Fruit fly (Drosophila melanogaster): ENCODE results near the gene Ance.

Gene Ance

DNA sequence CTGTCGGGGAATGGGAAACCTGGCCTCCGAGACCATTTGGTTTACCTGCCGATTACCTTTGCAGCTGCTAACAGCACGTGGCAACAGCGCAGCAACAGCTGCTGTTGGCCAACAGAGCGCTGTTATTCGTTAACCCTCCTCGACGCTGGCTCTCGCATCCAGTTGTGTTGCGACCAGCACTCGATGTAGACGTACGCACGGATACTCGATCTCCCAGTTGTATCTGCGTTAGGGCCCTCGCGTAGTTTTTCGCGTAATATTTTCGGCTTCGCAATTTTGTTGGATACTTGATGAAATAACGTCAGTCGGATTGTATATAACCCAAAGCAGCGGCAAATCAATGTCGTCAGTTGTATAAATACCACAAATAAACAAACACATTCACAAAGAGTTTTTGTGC is 26.6 kb upstream of the Ance start:
- peak; percentile 17 for TF ChIP-seq CG7101 (tag; optimal IDR thresholded peaks at IDR 0.05)
- peak; percentile 36 for TF ChIP-seq bab1 (GFP tag; optimal IDR thresholded peaks at IDR 0.05)
- TF ChIP-seq ovo (GFP tag; optimal IDR thresholded peaks at IDR 0.05): no peak
- no peak for TF ChIP-seq CG11617 (GFP tag; optimal IDR thresholded peaks at IDR 0.05)
- peak; percentile 20 for TF ChIP-seq cic (GFP tag; optimal IDR thresholded peaks at IDR 0.05)
- TF ChIP-seq kay (GFP tag; ENCODE audit: borderline replicate concordance): peak; percentile 85
- TF ChIP-seq CG14711 (tag; optimal IDR thresholded peaks at IDR 0.05): peak; percentile 15
- TF ChIP-seq Mnt (GFP tag; optimal IDR thresholded peaks at IDR 0.05): peak; percentile 20

DNA sequence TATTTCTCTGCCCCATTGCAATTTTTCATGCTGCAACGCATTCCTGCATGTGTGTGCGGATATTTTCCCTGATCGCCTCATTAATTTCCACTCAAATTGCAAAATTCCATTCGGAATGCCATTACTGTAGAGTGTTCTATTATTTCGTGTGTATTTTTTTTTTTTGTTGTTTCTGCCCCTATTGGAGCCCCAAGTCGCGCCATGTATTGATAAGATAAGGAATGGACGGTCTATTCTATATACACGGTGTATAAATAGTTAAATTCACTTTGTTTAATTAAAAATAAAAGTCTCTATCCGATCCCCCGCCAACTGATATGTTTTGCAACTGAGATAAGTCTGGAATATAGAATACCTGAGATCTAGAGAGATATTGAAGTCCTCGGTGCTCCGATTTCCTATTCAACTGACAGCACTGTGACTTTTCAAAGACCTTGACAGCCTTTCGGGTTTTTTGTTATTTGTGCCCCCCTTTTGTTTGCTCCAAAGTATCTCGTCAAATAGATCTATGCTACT is 24.0 kb upstream of the Ance start:
- TF ChIP-seq cic (GFP tag; optimal IDR thresholded peaks at IDR 0.05): peak; percentile 30
- no peak for TF ChIP-seq CG33017 (tag; optimal IDR thresholded peaks at IDR 0.05)

DNA sequence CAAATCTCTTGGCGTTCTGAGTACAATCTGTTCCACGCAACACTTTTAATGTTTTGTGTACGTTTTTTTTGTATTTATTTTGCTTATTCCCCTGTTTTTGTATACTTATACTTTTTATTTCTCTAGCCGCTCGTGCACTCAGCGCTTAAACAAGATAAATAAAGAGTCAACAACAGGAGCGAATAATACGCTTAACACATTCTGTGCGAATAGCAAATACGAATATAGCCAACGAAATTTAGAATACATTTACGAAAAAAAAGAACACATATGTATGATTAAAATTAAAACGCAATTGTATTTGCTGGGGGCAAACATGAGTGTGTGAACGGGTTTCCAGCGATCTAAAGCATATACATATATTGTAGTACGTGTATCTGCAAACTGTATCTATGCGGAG is 23.5 kb upstream of the Ance start:
- TF ChIP-seq CG7045 (GFP tag; optimal IDR thresholded peaks at IDR 0.05) (peak; percentile 30), bab1 (GFP tag; optimal IDR thresholded peaks at IDR 0.05) (no peak)

DNA sequence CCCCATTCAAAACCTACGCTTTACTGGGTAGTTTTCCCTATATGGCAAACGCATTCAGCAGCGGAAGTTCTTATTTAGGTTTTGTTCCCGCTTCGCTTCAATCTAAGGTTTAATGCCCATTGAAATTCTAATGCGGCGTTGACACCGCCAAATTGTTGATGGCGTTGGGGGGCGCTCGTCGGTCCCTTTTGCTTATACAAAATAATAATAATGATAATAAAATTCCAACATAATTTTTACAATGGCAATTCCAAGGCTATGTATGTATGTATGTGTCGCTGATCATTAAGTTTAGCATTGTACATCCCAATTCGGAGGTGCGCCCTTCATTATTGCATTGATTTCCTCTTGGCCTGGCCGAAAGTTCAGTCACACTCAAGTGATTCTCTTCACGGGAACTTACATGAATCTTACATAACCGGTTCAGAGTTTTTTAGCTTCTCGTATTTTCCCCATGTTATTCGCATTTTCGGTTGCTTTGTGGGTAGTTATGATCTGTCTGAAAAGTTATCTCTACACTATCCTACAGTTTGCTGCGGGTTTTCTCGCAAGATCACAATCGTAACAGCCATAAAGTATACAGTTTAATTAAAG is 21.3 kb upstream of the Ance start:
- no peak for TF ChIP-seq kay (GFP tag; ENCODE audit: borderline replicate concordance)

DNA sequence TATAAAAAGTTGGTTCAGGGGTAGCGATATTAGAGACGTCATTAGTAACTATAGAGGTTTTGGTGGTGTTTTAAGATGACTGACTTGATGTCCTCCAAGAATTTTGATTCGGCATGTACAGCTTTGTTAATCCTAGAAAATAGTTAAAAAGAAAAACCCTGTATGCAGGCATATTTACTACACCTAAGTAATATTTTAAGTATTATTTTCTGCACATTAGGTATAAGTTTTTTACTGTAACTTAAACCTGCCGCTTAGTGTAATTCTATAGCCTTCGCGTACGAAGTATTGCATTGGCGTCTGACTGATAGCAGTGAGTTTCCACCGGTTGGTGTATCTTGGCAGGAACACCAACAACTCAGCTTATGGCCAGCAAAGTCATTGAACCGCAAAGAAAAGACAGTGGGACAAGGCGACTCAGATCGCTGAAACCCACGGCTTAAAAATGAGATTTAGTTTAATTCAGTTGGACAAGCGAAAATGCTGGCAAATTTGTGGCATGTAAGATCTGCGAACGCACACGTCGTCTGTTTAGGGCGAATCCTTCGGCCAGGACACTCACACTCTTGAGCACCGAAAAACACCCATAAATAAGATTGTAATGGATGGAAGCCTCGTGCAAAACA is 20.7 kb upstream of the Ance start:
- TF ChIP-seq tj (GFP tag; optimal IDR thresholded peaks at IDR 0.05) (peak; percentile 1), ovo (GFP tag; optimal IDR thresholded peaks at IDR 0.05) (no peak)

DNA sequence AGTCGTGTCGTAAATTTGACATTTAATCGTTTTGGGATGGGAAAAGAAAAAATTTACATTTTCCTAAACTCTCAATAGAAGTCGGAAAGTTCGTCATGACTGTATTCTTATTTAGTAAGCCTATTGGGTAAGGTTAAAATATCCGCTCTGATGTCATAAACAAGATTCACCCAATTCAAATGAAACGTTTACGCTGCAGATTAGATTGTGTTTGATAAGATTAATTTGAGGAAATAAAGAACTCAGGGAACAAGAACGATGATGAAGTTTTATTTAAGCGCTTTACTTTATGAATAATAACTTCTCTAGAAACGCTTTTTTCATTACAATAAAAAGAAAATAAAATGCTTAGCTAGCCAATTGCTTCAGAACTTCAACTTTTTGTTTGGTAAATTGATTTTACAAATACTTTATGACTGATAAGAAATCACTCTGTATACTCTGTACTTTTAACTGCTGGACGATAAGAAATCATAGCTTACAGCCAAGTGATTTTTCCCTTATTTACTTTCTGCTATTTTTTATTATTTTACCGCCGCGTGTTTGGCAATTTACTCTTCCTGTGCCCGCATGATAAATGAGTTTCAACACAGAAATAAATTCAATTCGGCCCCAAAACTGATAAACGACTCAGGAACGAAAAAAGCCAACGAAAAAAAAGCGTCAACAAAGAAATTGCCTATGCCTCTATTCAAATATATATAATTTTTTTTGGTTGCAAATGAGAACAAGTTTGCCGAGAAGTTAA is 18.9 kb upstream of the Ance start:
- TF ChIP-seq CG7045 (GFP tag; optimal IDR thresholded peaks at IDR 0.05) (peak; percentile 8), tj (GFP tag; optimal IDR thresholded peaks at IDR 0.05) (no peak), cnc (optimal IDR thresholded peaks at IDR 0.05) (no peak), CG5204 (GFP tag; optimal IDR thresholded peaks at IDR 0.05) (no peak), CG11617 (GFP tag; optimal IDR thresholded peaks at IDR 0.05) (no peak), cic (GFP tag; optimal IDR thresholded peaks at IDR 0.05) (peak; percentile 72), CG1620 (GFP tag; optimal IDR thresholded peaks at IDR 0.05) (no peak), Mnt (GFP tag; optimal IDR thresholded peaks at IDR 0.05) (peak; percentile 2), CG12768 (GFP tag; optimal IDR thresholded peaks at IDR 0.05) (peak; percentile 26), CG33017 (tag; optimal IDR thresholded peaks at IDR 0.05) (no peak), Crg-1 (GFP tag; optimal IDR thresholded peaks at IDR 0.05) (no peak), Hr96 (GFP tag; optimal IDR thresholded peaks at IDR 0.05) (no peak), CG7101 (tag; optimal IDR thresholded peaks at IDR 0.05) (no peak), kay (GFP tag; ENCODE audit: borderline replicate concordance) (peak; percentile 87)

DNA sequence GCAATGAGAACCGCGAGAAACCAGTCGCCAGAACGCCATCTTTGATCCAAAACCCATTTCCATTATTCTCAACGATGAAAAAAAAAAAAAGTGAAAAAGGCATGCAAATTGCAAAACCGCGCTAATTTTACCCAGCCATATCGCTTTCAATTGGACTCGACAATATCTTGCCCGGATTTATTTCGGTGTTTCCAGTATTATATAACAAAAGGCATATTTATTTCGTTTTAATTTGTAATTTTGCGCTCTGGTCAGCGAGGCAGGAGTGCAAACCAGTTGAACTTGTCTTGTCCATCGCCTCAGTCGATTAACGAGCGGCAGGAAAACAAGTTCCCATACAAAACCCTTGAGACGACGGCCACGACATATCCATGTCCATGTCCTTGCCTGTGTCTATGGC is 15.5 kb upstream of the Ance start:
- no peak for TF ChIP-seq CG12768 (GFP tag; optimal IDR thresholded peaks at IDR 0.05)
- TF ChIP-seq Clk (GFP tag; optimal IDR thresholded peaks at IDR 0.05): no peak
- no peak for TF ChIP-seq Mnt (GFP tag; optimal IDR thresholded peaks at IDR 0.05)
- TF ChIP-seq bab1 (GFP tag; optimal IDR thresholded peaks at IDR 0.05): no peak
- no peak for TF ChIP-seq CG5204 (GFP tag; optimal IDR thresholded peaks at IDR 0.05)
- no peak for TF ChIP-seq ovo (GFP tag; optimal IDR thresholded peaks at IDR 0.05)
- TF ChIP-seq cnc (optimal IDR thresholded peaks at IDR 0.05): no peak
- no peak for TF ChIP-seq CG33017 (tag; optimal IDR thresholded peaks at IDR 0.05)
- no peak for TF ChIP-seq Hr96 (GFP tag; optimal IDR thresholded peaks at IDR 0.05)
- no peak for TF ChIP-seq pad (GFP tag; optimal IDR thresholded peaks at IDR 0.05)
- no peak for TF ChIP-seq Crg-1 (GFP tag; optimal IDR thresholded peaks at IDR 0.05)
- TF ChIP-seq CG14711 (tag; optimal IDR thresholded peaks at IDR 0.05): no peak
- TF ChIP-seq CG7101 (tag; optimal IDR thresholded peaks at IDR 0.05): no peak
- no peak for TF ChIP-seq CG1620 (GFP tag; optimal IDR thresholded peaks at IDR 0.05)
- no peak for TF ChIP-seq tj (GFP tag; optimal IDR thresholded peaks at IDR 0.05)
- no peak for TF ChIP-seq kay (GFP tag; ENCODE audit: borderline replicate concordance)
- no peak for TF ChIP-seq CG7045 (GFP tag; optimal IDR thresholded peaks at IDR 0.05)

DNA sequence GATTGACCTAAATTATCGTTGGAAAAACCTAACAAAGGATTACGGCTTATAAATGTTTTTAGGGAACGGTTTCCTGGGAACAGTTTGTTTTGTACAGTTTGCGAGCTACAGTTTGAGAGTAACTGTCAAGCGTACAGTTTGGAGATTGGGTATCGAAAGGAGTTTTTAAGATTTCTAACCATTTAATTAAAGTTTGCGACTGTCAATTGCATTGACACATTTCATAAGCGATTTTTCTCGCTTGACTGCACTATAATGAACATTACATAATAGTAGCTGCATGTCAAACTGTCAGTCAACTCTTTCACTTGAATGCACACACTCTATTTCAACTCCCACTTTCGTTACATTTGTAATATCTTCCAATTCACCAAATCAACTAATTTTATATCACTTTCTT is 12.6 kb upstream of the Ance start:
- TF ChIP-seq cic (GFP tag; optimal IDR thresholded peaks at IDR 0.05): no peak
- TF ChIP-seq Crg-1 (GFP tag; optimal IDR thresholded peaks at IDR 0.05): no peak
- no peak for TF ChIP-seq kay (GFP tag; ENCODE audit: borderline replicate concordance)
- TF ChIP-seq CG5204 (GFP tag; optimal IDR thresholded peaks at IDR 0.05): no peak
- no peak for TF ChIP-seq CG12768 (GFP tag; optimal IDR thresholded peaks at IDR 0.05)
- TF ChIP-seq CG1620 (GFP tag; optimal IDR thresholded peaks at IDR 0.05): no peak
- TF ChIP-seq cnc (optimal IDR thresholded peaks at IDR 0.05): no peak
- TF ChIP-seq toe (GFP tag; optimal IDR thresholded peaks at IDR 0.05): no peak
- no peak for TF ChIP-seq CG14711 (tag; optimal IDR thresholded peaks at IDR 0.05)
- no peak for TF ChIP-seq CG11617 (GFP tag; optimal IDR thresholded peaks at IDR 0.05)
- no peak for TF ChIP-seq Mnt (GFP tag; optimal IDR thresholded peaks at IDR 0.05)
- TF ChIP-seq Clk (GFP tag; optimal IDR thresholded peaks at IDR 0.05): no peak

Data from whole organism, adult.